Worm (Caenorhabditis elegans) whole organism, young adult: ENCODE data around the gene srp-3.

Source experiments
- B0261.1 ChIP-seq: sonication (generic microtip); optimal IDR thresholded peaks from 2 replicates; lab custom pipeline; 2016; ENCODE audit warnings: mild to moderate bottlenecking, missing genetic modification characterization, moderate library complexity, missing compliant biosample characterization
- T07F8.4 ChIP-seq: sonication (generic microtip); optimal IDR thresholded peaks from 2 replicates; lab custom pipeline; 2016; ENCODE audit warnings: mild to moderate bottlenecking, missing genetic modification characterization, moderate library complexity, missing compliant biosample characterization
- ama-1 ChIP-seq, 3 experiments: fragments of 150-350 bp in 1 of 3; sonication (generic microtip) in 2 of 3; optimal IDR thresholded peaks; 2 replicates each; lab custom pipeline; 2014 to 2018; ENCODE audit warnings: missing biosample characterization in 2 of 3, missing genetic modification characterization in 2 of 3, missing genetic modification reagents in 2 of 3
- gei-17 ChIP-seq: fragments of 200-800 bp; sonication (Bioruptor generic); optimal IDR thresholded peaks from 2 replicates; lab custom pipeline; 2018; ENCODE audit warnings: mild to moderate bottlenecking, missing genetic modification characterization, missing compliant biosample characterization
- him-1 ChIP-seq: sonication (generic microtip); optimal IDR thresholded peaks from 2 replicates; lab custom pipeline; 2016; ENCODE audit warnings: missing genotype, missing genetic modification reagents, missing genetic modification characterization, missing compliant biosample characterization
- lsy-27 ChIP-seq: sonication (generic microtip); optimal IDR thresholded peaks from 2 replicates; lab custom pipeline; 2017; ENCODE audit warnings: missing genetic modification characterization, mild to moderate bottlenecking, missing compliant biosample characterization, antibody characterized with exemption, missing genotype, borderline replicate concordance; ENCODE audit not compliant: insufficient read depth
- nhr-90 ChIP-seq: sonication (generic microtip); optimal IDR thresholded peaks from 2 replicates; lab custom pipeline; 2016; ENCODE audit warnings: missing genotype, mild to moderate bottlenecking, missing genetic modification characterization, missing compliant biosample characterization
- tbx-9 ChIP-seq: sonication (generic microtip); optimal IDR thresholded peaks from 2 replicates; lab custom pipeline; 2016; ENCODE audit warnings: borderline replicate concordance, missing genetic modification characterization, inconsistent platforms, missing compliant biosample characterization
- unc-62 ChIP-seq: fragments of 150-350 bp; optimal IDR thresholded peaks from 2 replicates; lab custom pipeline; 2014; ENCODE audit warnings: missing biosample characterization, missing genetic modification reagents, missing genetic modification characterization
- zim-3 ChIP-seq: sonication (generic microtip); optimal IDR thresholded peaks from 2 replicates; lab custom pipeline; 2017; ENCODE audit warnings: mild to moderate bottlenecking, missing genetic modification characterization, moderate library complexity, missing compliant biosample characterization
- ztf-28 ChIP-seq: fragments of 200-800 bp; sonication (Bioruptor generic); IDR thresholded peaks from 2 replicates; pipeline ENCODE4 v1.3.6; 2022; ENCODE audit warnings: missing genetic modification reagents, missing genetic modification characterization, missing compliant biosample characterization

ce11 chrV:1864997-1865396 is 43.6 kb upstream of the srp-3 start:
- TF ChIP-seq gei-17 (GFP tag; lab: Kevin White, UChicago) (no peak), zim-3 (no peak), nhr-90 (tag; lab: Kevin White, UChicago) (no peak), ama-1 (optimal IDR thresholded peaks at IDR 0.05; lab: Kevin White, UChicago) (no peak), ama-1 (GFP tag; optimal IDR thresholded peaks at IDR 0.05; lab: Kevin White, UChicago) (no peak), B0261.1 (tag; lab: Kevin White, UChicago) (no peak), T07F8.4 (no peak), ztf-28 (GFP tag; lab: Robert Waterston, UW) (no peak), him-1 (tag; lab: Kevin White, UChicago) (no peak), unc-62 (GFP tag; lab: Kevin White, UChicago) (no peak), lsy-27 (tag; lab: Kevin White, UChicago) (no peak), tbx-9 (no peak)
